Worm (Caenorhabditis elegans) whole organism, L4 larva: Measurements from ENCODE around the gene hpo-33.

Source experiments
- attf-4 ChIP-seq: sonication (generic microtip); optimal IDR thresholded peaks from 3 replicates; lab custom pipeline; 2017; ENCODE audit warnings: missing biosample characterization, missing genetic modification characterization
- daf-16 ChIP-seq, 3 experiments: sonication (generic microtip); optimal IDR thresholded peaks; 2 replicates each; lab custom pipeline; 2016 to 2017; ENCODE audit warnings: missing genetic modification characterization in 3 of 3, missing genetic modification reagents in 3 of 3, mild to moderate bottlenecking in 2 of 3, missing compliant biosample characterization in 2 of 3, missing biosample characterization in 1 of 3, moderate library complexity in 1 of 3
- dmd-9 ChIP-seq: fragments of 200-800 bp; sonication (Bioruptor generic); IDR thresholded peaks from 2 replicates; pipeline ENCODE4 v1.3.6; 2022; ENCODE audit warnings: missing genetic modification reagents, missing genetic modification characterization, missing compliant biosample characterization
- lim-7 ChIP-seq: fragments of 200-800 bp; sonication (Bioruptor generic); IDR thresholded peaks from 2 replicates; pipeline ENCODE4 v1.3.6; 2022; ENCODE audit warnings: missing genetic modification characterization, missing compliant biosample characterization
- mdl-1 ChIP-seq, 2 experiments: fragments of 150-350 bp in 1 of 2; sonication (generic microtip) in 1 of 2; optimal IDR thresholded peaks; 2 replicates each; lab custom pipeline; 2014 to 2017; ENCODE audit warnings: missing biosample characterization in 2 of 2, missing genetic modification characterization in 2 of 2
- mes-2 ChIP-seq: sonication (generic microtip); optimal IDR thresholded peaks from 2 replicates; lab custom pipeline; 2016; ENCODE audit warnings: missing genotype, mild to moderate bottlenecking, missing genetic modification characterization, missing compliant biosample characterization; ENCODE audit not compliant: poor library complexity, severe bottlenecking
- mxl-3 ChIP-seq: fragments of 200-800 bp; sonication (Bioruptor generic); optimal IDR thresholded peaks from 2 replicates; lab custom pipeline; 2018; ENCODE audit warnings: mild to moderate bottlenecking, missing genetic modification characterization, missing compliant biosample characterization
- nhr-28 ChIP-seq: fragments of 150-350 bp; optimal IDR thresholded peaks from 2 replicates; lab custom pipeline; 2014; ENCODE audit warnings: missing biosample characterization, missing genetic modification characterization
- snpc-4 ChIP-seq: fragments of 150-350 bp; optimal IDR thresholded peaks from 2 replicates; lab custom pipeline; 2014; ENCODE audit warnings: missing biosample characterization, missing genetic modification characterization

ce11 chrV:17059987-17060386, 17.6 kb downstream of the hpo-33 start, which contains the start of gene sri-66:
- TF ChIP-seq lim-7 (GFP tag; lab: Robert Waterston, UW) (no peak), nhr-28 (tag; lab: Kevin White, UChicago) (no peak), mdl-1 (tag; optimal IDR thresholded peaks at IDR 0.05; lab: Kevin White, UChicago) (no peak), daf-16 (GFP tag; optimal IDR thresholded peaks at IDR 0.05; lab: Kevin White, UChicago) (no peak), daf-16 (tag; optimal IDR thresholded peaks at IDR 0.05; lab: Kevin White, UChicago) (no peak), mxl-3 (no peak), attf-4 (tag; lab: Kevin White, UChicago) (no peak), snpc-4 (no peak), mes-2 (tag; lab: Kevin White, UChicago) (no peak), dmd-9 (GFP tag; lab: Robert Waterston, UW) (no peak)
